Worm (Caenorhabditis elegans): Measurements from ENCODE around the gene gst-44.

DNA sequence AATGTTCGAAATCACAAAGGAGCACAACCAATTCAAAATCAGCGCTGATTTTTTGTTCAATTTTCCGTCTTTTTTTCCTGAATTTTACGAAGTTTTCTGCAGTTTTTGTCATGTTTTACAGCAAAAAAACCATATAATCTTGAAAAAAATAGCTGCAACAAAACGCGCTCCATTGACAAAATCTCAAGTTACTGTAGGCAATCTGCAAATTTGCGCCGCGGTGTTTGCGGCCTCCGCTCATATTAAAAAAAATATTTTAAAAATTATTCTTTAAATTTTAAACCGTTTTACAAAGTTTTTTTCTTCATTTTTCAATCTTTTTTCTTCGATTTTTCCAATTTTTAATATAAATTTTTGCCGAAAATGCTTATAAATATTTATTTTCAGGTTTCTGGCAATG is 14.7 kb downstream of the gst-44 start:
- TF ChIP-seq mml-1 (tag; optimal IDR thresholded peaks at IDR 0.05) (no peak), aly-2 (tag; optimal IDR thresholded peaks at IDR 0.05) (no peak), ceh-16 (tag; optimal IDR thresholded peaks at IDR 0.05) (no peak), ZK546.5 (tag; optimal IDR thresholded peaks at IDR 0.05) (no peak), nhr-28 (tag; optimal IDR thresholded peaks at IDR 0.05) (no peak), nhr-12 (tag; optimal IDR thresholded peaks at IDR 0.05) (no peak)
